Worm (Caenorhabditis elegans) whole organism, mixed stage, embryonic: ENCODE results near the gene F59A6.11.

Experiments
- ces-1 ChIP-seq: fragments of 150-350 bp; optimal IDR thresholded peaks from 2 replicates; lab custom pipeline; 2014; ENCODE audit warnings: missing biosample characterization, missing genetic modification reagents, missing genetic modification characterization
- elt-3 ChIP-seq: fragments of 150-350 bp; optimal IDR thresholded peaks from 2 replicates; lab custom pipeline; 2014; ENCODE audit warnings: missing biosample characterization, missing genetic modification characterization
- lsy-2 ChIP-seq: fragments of 150-350 bp; optimal IDR thresholded peaks from 2 replicates; lab custom pipeline; 2014; ENCODE audit warnings: missing biosample characterization, missing genetic modification characterization
- nhr-12 ChIP-seq: fragments of 150-350 bp; optimal IDR thresholded peaks from 2 replicates; lab custom pipeline; 2014; ENCODE audit warnings: missing biosample characterization, missing genetic modification characterization
- nhr-237 ChIP-seq: fragments of 150-350 bp; optimal IDR thresholded peaks from 2 replicates; lab custom pipeline; 2014; ENCODE audit warnings: missing biosample characterization, missing genetic modification characterization
- unc-39 ChIP-seq: fragments of 150-350 bp; optimal IDR thresholded peaks from 2 replicates; lab custom pipeline; 2014; ENCODE audit warnings: missing biosample characterization, missing genetic modification characterization
- unc-62 ChIP-seq: fragments of 150-350 bp; optimal IDR thresholded peaks from 2 replicates; lab custom pipeline; 2014; ENCODE audit warnings: missing biosample characterization, missing genetic modification reagents, missing genetic modification characterization

DNA sequence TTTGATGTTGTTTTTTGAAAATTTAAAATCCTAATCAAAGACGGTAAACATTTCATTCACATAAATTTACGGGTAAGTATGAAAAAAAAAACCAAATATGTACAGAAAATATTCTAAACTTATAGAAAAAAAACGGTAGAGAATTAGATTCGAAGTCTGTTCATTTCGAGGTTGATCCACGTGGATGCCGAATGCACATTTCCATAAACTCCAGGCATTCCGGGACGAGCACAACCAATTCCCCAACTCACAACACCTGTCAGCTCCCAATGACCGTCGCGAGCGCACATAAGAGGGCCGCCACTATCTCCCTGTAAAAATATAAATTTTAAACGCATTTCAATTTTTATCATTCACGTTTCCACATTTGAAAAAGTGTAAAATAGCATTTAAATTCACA is 50.4 kb downstream of the F59A6.11 start:
- TF ChIP-seq nhr-12 (no peak), unc-39 (tag; lab: Kevin White, UChicago) (no peak), nhr-237 (tag; lab: Kevin White, UChicago) (no peak), ces-1 (GFP tag; lab: Kevin White, UChicago) (no peak), unc-62 (GFP tag; lab: Kevin White, UChicago) (no peak), elt-3 (tag; lab: Kevin White, UChicago) (no peak), lsy-2 (tag; lab: Kevin White, UChicago) (no peak)
